Fruit fly (Drosophila melanogaster) whole organism: Measurements from ENCODE around the gene CG15537.

ENCODE experiments used
- CG8478 ChIP-seq: fragments of >200 bp; optimal IDR thresholded peaks from 2 replicates; lab custom pipeline; 2018; ENCODE audit warnings: inconsistent platforms
- pan ChIP-seq: fragments of >200 bp; optimal IDR thresholded peaks from 2 replicates; lab custom pipeline; 2017
- psq ChIP-seq: fragments of >200 bp; optimal IDR thresholded peaks from 2 replicates; lab custom pipeline; 2017

- TF ChIP-seq psq (lab: Kevin White, UChicago) (no peak), CG8478 (lab: Kevin White, UChicago) (no peak), pan (lab: Kevin White, UChicago) (no peak)
These were observed 6.8 kb upstream of the CG15537 start for dm6 chr3R:30450224-30450623.
